Fruit fly (Drosophila melanogaster) whole organism, embryonic: Measurements from ENCODE around the gene MCTS1.

Source experiments
- Atf-2 ChIP-seq: fragments of 200-800 bp; sonication (Bioruptor generic); optimal IDR thresholded peaks from 2 replicates; lab custom pipeline; 2016; ENCODE audit warnings: missing biosample characterization, missing genetic modification characterization
- Blimp-1 ChIP-seq: fragments of 200-800 bp; sonication (Bioruptor generic); optimal IDR thresholded peaks from 3 replicates; lab custom pipeline; 2018; ENCODE audit warnings: missing biosample characterization, missing genetic modification characterization, mild to moderate bottlenecking, moderate library complexity, missing genetic modification reagents
- CG10366 ChIP-seq: fragments of 200-800 bp; sonication (Bioruptor generic); IDR thresholded peaks from 2 replicates; pipeline ENCODE4 v1.3.6; 2022; ENCODE audit warnings: missing biosample characterization, missing genetic modification characterization
- CG10543 ChIP-seq: fragments of 200-800 bp; sonication (Bioruptor generic); optimal IDR thresholded peaks from 3 replicates; lab custom pipeline; 2017; ENCODE audit warnings: missing biosample characterization, mild to moderate bottlenecking, missing genetic modification characterization, moderate library complexity
- CG11085 ChIP-seq: fragments of 200-800 bp; sonication (Bioruptor generic); IDR thresholded peaks from 2 replicates; pipeline ENCODE4 v1.3.6; 2022; ENCODE audit warnings: missing biosample characterization, missing genetic modification characterization
- CG11504 ChIP-seq: fragments of 200-800 bp; sonication (Bioruptor generic); optimal IDR thresholded peaks from 3 replicates; lab custom pipeline; 2019; ENCODE audit warnings: missing biosample characterization, mild to moderate bottlenecking, missing genetic modification characterization, moderate library complexity
- CG2199 ChIP-seq: fragments of 200-800 bp; sonication (Bioruptor generic); IDR thresholded peaks from 3 replicates; pipeline ENCODE4 v1.3.6; 2022; ENCODE audit warnings: missing biosample characterization, missing genetic modification characterization
- CG3163 ChIP-seq: fragments of 200-800 bp; sonication (Bioruptor generic); optimal IDR thresholded peaks from 3 replicates; lab custom pipeline; 2016; ENCODE audit warnings: missing biosample characterization, missing genetic modification characterization
- CG32772 ChIP-seq: fragments of 200-800 bp; sonication (Bioruptor generic); IDR thresholded peaks from 2 replicates; pipeline ENCODE4 v1.3.6; 2022; ENCODE audit warnings: missing biosample characterization, missing genetic modification characterization
- CG34224 ChIP-seq: fragments of 200-800 bp; sonication (Bioruptor generic); IDR thresholded peaks from 3 replicates; pipeline ENCODE4 v1.3.6; 2022; ENCODE audit warnings: missing biosample characterization, missing genetic modification characterization; ENCODE audit not compliant: partially characterized antibody
- CG34376 ChIP-seq: fragments of 200-800 bp; sonication (Bioruptor generic); optimal IDR thresholded peaks from 2 replicates; lab custom pipeline; 2018; ENCODE audit warnings: missing biosample characterization, mild to moderate bottlenecking, missing genetic modification characterization
- CG34422 ChIP-seq: fragments of 200-800 bp; sonication (Bioruptor generic); IDR thresholded peaks from 3 replicates; pipeline ENCODE4 v1.3.6; 2022; ENCODE audit warnings: missing biosample characterization, missing genetic modification characterization
- CG3726 ChIP-seq: fragments of 200-800 bp; sonication (Bioruptor generic); IDR thresholded peaks from 3 replicates; pipeline ENCODE4, ENCODE4 v1.3.6; 2022; ENCODE audit warnings: missing biosample characterization, missing genetic modification characterization
- CG3847 ChIP-seq: fragments of 200-800 bp; sonication (Bioruptor generic); IDR thresholded peaks from 2 replicates; pipeline ENCODE4 v1.3.6; 2022; ENCODE audit warnings: missing biosample characterization, missing genetic modification characterization
- CG4360 ChIP-seq: fragments of 200-800 bp; sonication (Bioruptor generic); IDR thresholded peaks from 2 replicates; pipeline ENCODE4 v1.3.6; 2022; ENCODE audit warnings: missing biosample characterization, missing genetic modification characterization
- CG4424 ChIP-seq: fragments of 200-800 bp; sonication (Bioruptor generic); optimal IDR thresholded peaks from 3 replicates; lab custom pipeline; 2016; ENCODE audit warnings: missing biosample characterization, missing genetic modification characterization
- CG4854 ChIP-seq: fragments of 200-800 bp; sonication (Bioruptor generic); optimal IDR thresholded peaks from 2 replicates; lab custom pipeline; 2016; ENCODE audit warnings: missing biosample characterization, missing genetic modification characterization, inconsistent platforms
- CG5180 ChIP-seq: fragments of 200-800 bp; sonication (Bioruptor generic); optimal IDR thresholded peaks from 3 replicates; lab custom pipeline; 2017; ENCODE audit warnings: missing biosample characterization, missing genetic modification characterization, mild to moderate bottlenecking, moderate library complexity, missing genetic modification reagents
- CG6689 ChIP-seq: fragments of 200-800 bp; sonication (Bioruptor generic); IDR thresholded peaks from 2 replicates; pipeline ENCODE4 v1.3.6; 2022; ENCODE audit warnings: missing biosample characterization, missing genetic modification characterization
- CG7786 ChIP-seq: fragments of 200-800 bp; sonication (Bioruptor generic); optimal IDR thresholded peaks from 2 replicates; lab custom pipeline; 2016; ENCODE audit warnings: missing biosample characterization, missing genetic modification characterization
- CG8281 ChIP-seq: fragments of 200-800 bp; sonication (Bioruptor generic); optimal IDR thresholded peaks from 2 replicates; lab custom pipeline; 2018; ENCODE audit warnings: missing biosample characterization, mild to moderate bottlenecking, missing genetic modification characterization, moderate library complexity
- CG9215 ChIP-seq: fragments of 200-800 bp; sonication (Bioruptor generic); IDR thresholded peaks from 2 replicates; pipeline ENCODE4 v1.3.6; 2022; ENCODE audit warnings: missing biosample characterization, missing genetic modification characterization
- Dll ChIP-seq: fragments of 200-800 bp; sonication (Bioruptor generic); IDR thresholded peaks from 4 replicates; pipeline ENCODE4 v1.3.6; 2022; ENCODE audit warnings: missing biosample characterization, missing genetic modification characterization; ENCODE audit not compliant: partially characterized antibody
- Ets65A ChIP-seq: fragments of 200-800 bp; sonication (Bioruptor generic); peaks from one replicate; lab custom pipeline; 2016; ENCODE audit warnings: missing biosample characterization, missing genetic modification characterization
- Hmr ChIP-seq: fragments of 200-800 bp; sonication (Bioruptor generic); optimal IDR thresholded peaks from 3 replicates; lab custom pipeline; 2017; ENCODE audit warnings: mild to moderate bottlenecking, missing biosample characterization, missing genetic modification reagents, missing genetic modification characterization
- Kr ChIP-seq: fragments of 200-800 bp; sonication (Bioruptor generic); optimal IDR thresholded peaks from 2 replicates; lab custom pipeline; 2017; ENCODE audit warnings: missing biosample characterization, mild to moderate bottlenecking, missing genetic modification characterization
- Lpt ChIP-seq: fragments of >200 bp; optimal IDR thresholded peaks from 2 replicates; lab custom pipeline; 2018; ENCODE audit warnings: missing biosample characterization, missing genetic modification characterization
- Nf-YB ChIP-seq: fragments of 200-800 bp; sonication (Bioruptor generic); optimal IDR thresholded peaks from 3 replicates; lab custom pipeline; 2019; ENCODE audit warnings: missing biosample characterization, mild to moderate bottlenecking, missing genetic modification characterization, moderate library complexity
- Nf-YC ChIP-seq: fragments of 200-800 bp; optimal IDR thresholded peaks from 3 replicates; lab custom pipeline; 2019; ENCODE audit warnings: missing biosample characterization, mild to moderate bottlenecking, missing genetic modification characterization, moderate library complexity
- Oaz ChIP-seq: fragments of 200-800 bp; sonication (Bioruptor generic); IDR thresholded peaks from 2 replicates; pipeline ENCODE4 v1.3.6; 2022; ENCODE audit warnings: missing biosample characterization, missing genetic modification characterization
- Trl ChIP-seq, 3 experiments: fragments of >200 bp in 2 of 3; fragments of 200-800 bp in 1 of 3; sonication (Bioruptor generic) in 1 of 3; optimal IDR thresholded peaks; 2 replicates in 1 of 3; 3 replicates in 2 of 3; lab custom pipeline; 2016 to 2017; ENCODE audit warnings: missing biosample characterization in 1 of 3, missing genetic modification characterization in 1 of 3
- amos ChIP-seq: fragments of 200-800 bp; sonication (Bioruptor generic); IDR thresholded peaks from 2 replicates; pipeline ENCODE4 v1.3.6; 2022; ENCODE audit warnings: missing biosample characterization, missing genetic modification characterization; ENCODE audit not compliant: partially characterized antibody
- ara ChIP-seq: fragments of 200-800 bp; sonication (Bioruptor generic); IDR thresholded peaks from 2 replicates; pipeline ENCODE4 v1.3.6; 2022; ENCODE audit warnings: missing biosample characterization, missing genetic modification characterization
- chif ChIP-seq, 2 experiments: fragments of 200-800 bp; sonication (Bioruptor generic); optimal IDR thresholded peaks; 3 replicates each; lab custom pipeline; 2016; ENCODE audit warnings: missing biosample characterization in 2 of 2, missing genetic modification characterization in 2 of 2
- chn ChIP-seq: fragments of 200-800 bp; sonication (Bioruptor generic); optimal IDR thresholded peaks from 2 replicates; lab custom pipeline; 2016; ENCODE audit warnings: missing biosample characterization, missing genetic modification characterization
- croc ChIP-seq: fragments of 200-800 bp; sonication (Bioruptor generic); conservative IDR thresholded peaks from 3 replicates; pipeline ENCODE4 v1.3.6; 2022; ENCODE audit warnings: missing biosample characterization, missing genetic modification characterization
- crol ChIP-seq: fragments of 200-800 bp; sonication (Bioruptor generic); IDR thresholded peaks from 2 replicates; pipeline ENCODE4 v1.3.6; 2022; ENCODE audit warnings: missing biosample characterization, missing genetic modification characterization
- gem ChIP-seq: fragments of 200-800 bp; sonication (Bioruptor generic); optimal IDR thresholded peaks from 2 replicates; lab custom pipeline; 2019; ENCODE audit warnings: missing biosample characterization, mild to moderate bottlenecking, missing genetic modification characterization, moderate library complexity
- gt ChIP-seq: fragments of 200-800 bp; sonication (Bioruptor generic); IDR thresholded peaks from 2 replicates; pipeline ENCODE4 v1.3.6; 2022; ENCODE audit warnings: missing biosample characterization, missing genetic modification characterization
- hb ChIP-seq: fragments of 200-800 bp; sonication (Bioruptor generic); IDR thresholded peaks from 3 replicates; pipeline ENCODE4 v1.3.6; 2022; ENCODE audit warnings: missing biosample characterization, missing genetic modification characterization; ENCODE audit not compliant: partially characterized antibody
- knrl ChIP-seq: fragments of 200-800 bp; sonication (Bioruptor generic); IDR thresholded peaks from 3 replicates; pipeline ENCODE4 v1.3.6; 2022; ENCODE audit warnings: missing biosample characterization, missing genetic modification characterization; ENCODE audit not compliant: partially characterized antibody
- pb ChIP-seq: fragments of 200-800 bp; sonication (Bioruptor generic); optimal IDR thresholded peaks from 3 replicates; lab custom pipeline; 2016; ENCODE audit warnings: missing biosample characterization, missing genetic modification characterization
- repo ChIP-seq: fragments of 200-800 bp; sonication (Bioruptor generic); optimal IDR thresholded peaks from 2 replicates; lab custom pipeline; 2016; ENCODE audit warnings: missing biosample characterization, missing genetic modification characterization
- row ChIP-seq: fragments of 200-800 bp; sonication (Bioruptor generic); IDR thresholded peaks from 3 replicates; pipeline ENCODE4 v1.3.6; 2022; ENCODE audit warnings: missing biosample characterization, missing genetic modification characterization
- scrt ChIP-seq: fragments of 200-800 bp; sonication (Bioruptor generic); optimal IDR thresholded peaks from 2 replicates; lab custom pipeline; 2018; ENCODE audit warnings: missing biosample characterization, mild to moderate bottlenecking, missing genetic modification characterization, moderate library complexity
- sens-2 ChIP-seq: fragments of 200-800 bp; sonication (Bioruptor generic); IDR thresholded peaks from 2 replicates; pipeline ENCODE4 v1.3.6; 2022; ENCODE audit warnings: missing biosample characterization, missing genetic modification characterization
- shn ChIP-seq: fragments of 200-800 bp; sonication (Bioruptor generic); optimal IDR thresholded peaks from 3 replicates; lab custom pipeline; 2016; ENCODE audit warnings: missing biosample characterization, missing genetic modification characterization
- sim ChIP-seq: fragments of 200-800 bp; sonication (Bioruptor generic); IDR thresholded peaks from 2 replicates; pipeline ENCODE4 v1.3.6; 2022; ENCODE audit warnings: missing biosample characterization, missing genetic modification characterization
- sna ChIP-seq: fragments of 200-800 bp; sonication (Bioruptor generic); IDR thresholded peaks from 2 replicates; pipeline ENCODE4 v1.3.6; 2022; ENCODE audit warnings: missing biosample characterization, missing genetic modification characterization; ENCODE audit not compliant: partially characterized antibody
- sqz ChIP-seq: fragments of 200-800 bp; sonication (Bioruptor generic); optimal IDR thresholded peaks from 3 replicates; lab custom pipeline; 2018; ENCODE audit warnings: missing biosample characterization, mild to moderate bottlenecking, missing genetic modification characterization
- trem ChIP-seq: fragments of 200-800 bp; optimal IDR thresholded peaks from 3 replicates; lab custom pipeline; 2019; ENCODE audit warnings: missing biosample characterization, mild to moderate bottlenecking, missing genetic modification characterization, moderate library complexity
- wdn ChIP-seq: fragments of 200-800 bp; sonication (Bioruptor generic); IDR thresholded peaks from 2 replicates; pipeline ENCODE4 v1.3.6; 2022; ENCODE audit warnings: missing biosample characterization, missing genetic modification characterization
- zfh2 ChIP-seq: fragments of 200-800 bp; sonication (Bioruptor generic); optimal IDR thresholded peaks from 2 replicates; lab custom pipeline; 2016; ENCODE audit warnings: missing biosample characterization, missing genetic modification characterization

Gene MCTS1

DNA sequence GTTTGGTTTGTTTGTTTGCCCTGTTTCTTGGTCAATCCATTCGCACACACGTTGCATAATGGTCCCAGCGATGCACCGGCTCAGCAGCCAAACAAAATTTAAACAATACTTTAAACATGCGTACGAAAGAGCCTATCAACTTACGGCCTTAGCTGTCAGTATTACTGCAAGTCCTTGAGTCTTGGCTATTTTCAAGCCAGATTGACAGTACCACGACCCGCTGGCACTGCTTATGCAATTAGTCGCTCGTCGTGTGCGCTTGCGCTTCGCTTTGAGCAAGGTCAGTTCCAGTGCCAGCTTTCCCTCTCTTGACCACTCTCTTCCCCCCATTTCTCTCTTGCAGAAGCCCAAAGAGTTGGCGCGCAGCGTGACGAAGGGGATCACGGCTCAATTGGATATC, 31.0 kb downstream of the MCTS1 start (continued):
- TF ChIP-seq scrt (GFP tag; lab: Kevin White, UChicago) (no peak), CG32772 (GFP tag; lab: Robert Waterston, UW) (no peak), CG2199 (GFP tag; lab: Robert Waterston, UW) (no peak), CG3847 (GFP tag; lab: Robert Waterston, UW) (no peak), CG3726 (GFP tag; lab: Robert Waterston, UW) (no peak), sna (GFP tag; lab: Robert Waterston, UW) (no peak), row (GFP tag; lab: Robert Waterston, UW) (peak; percentile 26; the same call in 1 of the 3 replicates), Ets65A (peak; percentile 37), croc (GFP tag; lab: Robert Waterston, UW) (no peak), Oaz (no peak), CG4360 (GFP tag; lab: Robert Waterston, UW) (no peak), CG4854 (GFP tag; lab: Kevin White, UChicago) (no peak), CG6689 (GFP tag; lab: Robert Waterston, UW) (no peak), Lpt (no peak), pb (GFP tag; lab: Kevin White, UChicago) (no peak), Hmr (no peak), repo (GFP tag; lab: Kevin White, UChicago) (no peak), knrl (GFP tag; lab: Robert Waterston, UW) (no peak), sim (GFP tag; lab: Robert Waterston, UW) (no peak), trem (tag; lab: Kevin White, UChicago) (no peak), Blimp-1 (GFP tag; lab: Kevin White, UChicago) (no peak), gem (tag; lab: Kevin White, UChicago) (no peak), crol (0 out of 2 replicates have a peak, but pooled peaks have one; percentile 31), CG9215 (GFP tag; lab: Robert Waterston, UW) (no peak), wdn (GFP tag; lab: Robert Waterston, UW) (no peak), hb (GFP tag; lab: Robert Waterston, UW) (no peak), zfh2 (GFP tag; lab: Kevin White, UChicago) (no peak), Trl (optimal IDR thresholded peaks at IDR 0.05; lab: Kevin White, UChicago) (peak in 1 of 2 experiments; percentile 47), Trl (GFP tag; optimal IDR thresholded peaks at IDR 0.05; lab: Kevin White, UChicago) (no peak), gt (GFP tag; lab: Robert Waterston, UW) (no peak), CG5180 (peak; percentile 3), CG34422 (GFP tag; lab: Robert Waterston, UW) (no peak), CG7786 (GFP tag; lab: Kevin White, UChicago) (no peak), CG11504 (tag; lab: Kevin White, UChicago) (peak; percentile 49), CG3163 (GFP tag; lab: Kevin White, UChicago) (peak; percentile 59), CG10543 (no peak), shn (GFP tag; lab: Kevin White, UChicago) (no peak), ara (GFP tag; lab: Robert Waterston, UW) (no peak), chn (GFP tag; lab: Kevin White, UChicago) (no peak), sqz (GFP tag; lab: Kevin White, UChicago) (no peak), sens-2 (no peak)
- TF ChIP-seq, all 482 proteins: peak for 13

DNA sequence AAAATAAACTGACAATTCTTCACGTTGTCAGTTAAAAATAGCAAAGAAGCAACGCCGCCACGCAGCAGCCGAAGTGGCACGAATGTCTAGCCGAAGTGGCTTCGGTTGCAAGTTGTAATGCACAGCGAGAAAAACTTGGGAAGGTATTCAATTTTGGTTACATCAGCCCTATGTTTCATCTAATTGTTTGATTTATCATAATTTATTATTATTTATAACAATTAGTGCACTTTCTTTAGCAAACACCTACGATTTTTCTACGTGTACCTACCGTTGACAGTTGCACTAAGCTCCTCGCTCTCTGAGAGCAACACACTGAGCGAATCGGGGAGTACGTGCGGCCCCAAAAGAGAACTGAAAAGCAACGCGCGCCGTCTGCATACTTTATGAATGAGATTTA, 37.2 kb downstream of the MCTS1 start, which contains the start of gene Tsp5D:
TSS of gene Tsp5D (minus strand) at position 13 of the 400 bp plus-strand sequence.
- peak; percentile 96 for TF ChIP-seq CG10366 (GFP tag; lab: Robert Waterston, UW)
- TF ChIP-seq Nf-YB (GFP tag; lab: Kevin White, UChicago): peak; percentile 74
- TF ChIP-seq CG4424 (GFP tag; lab: Kevin White, UChicago): peak; percentile 92
- TF ChIP-seq CG34224 (GFP tag; lab: Robert Waterston, UW): no peak
- peak; percentile 81 for TF ChIP-seq Hmr
- TF ChIP-seq CG8281: peak; percentile 73
- no peak for TF ChIP-seq Kr (GFP tag; lab: Kevin White, UChicago)
- no peak for TF ChIP-seq CG34376 (GFP tag; lab: Kevin White, UChicago)
- TF ChIP-seq chif (GFP tag; optimal IDR thresholded peaks at IDR 0.05; lab: Kevin White, UChicago): peak in 1 of 2 experiments; percentile 61
- peak; percentile 74 for TF ChIP-seq CG11085
- TF ChIP-seq Dll (GFP tag; lab: Robert Waterston, UW): no peak
- no peak for TF ChIP-seq Atf-2
- TF ChIP-seq amos (GFP tag; lab: Robert Waterston, UW): no peak
- peak; percentile 71 for TF ChIP-seq Nf-YC (tag; lab: Kevin White, UChicago)
